Fruit fly (Drosophila melanogaster) whole organism: Measurements from ENCODE around the gene CG6149.

ENCODE experiments used
- CG8478 ChIP-seq: fragments of >200 bp; optimal IDR thresholded peaks from 2 replicates; lab custom pipeline; 2018; ENCODE audit warnings: inconsistent platforms
- Dll ChIP-seq: fragments of >200 bp; optimal IDR thresholded peaks from 2 replicates; lab custom pipeline; 2017
- EcR ChIP-seq, 2 experiments: fragments of >200 bp; optimal IDR thresholded peaks; 2 replicates each; lab custom pipeline; 2017; ENCODE audit warnings: missing biosample characterization in 2 of 2, missing genetic modification characterization in 2 of 2, missing genetic modification reagents in 2 of 2
- pan ChIP-seq: fragments of >200 bp; optimal IDR thresholded peaks from 2 replicates; lab custom pipeline; 2017
- psq ChIP-seq: fragments of >200 bp; optimal IDR thresholded peaks from 2 replicates; lab custom pipeline; 2017
- usp ChIP-seq: fragments of >200 bp; optimal IDR thresholded peaks from 2 replicates; lab custom pipeline; 2017; ENCODE audit warnings: missing biosample characterization, missing genetic modification characterization, mixed read lengths

Gene CG6149

DNA sequence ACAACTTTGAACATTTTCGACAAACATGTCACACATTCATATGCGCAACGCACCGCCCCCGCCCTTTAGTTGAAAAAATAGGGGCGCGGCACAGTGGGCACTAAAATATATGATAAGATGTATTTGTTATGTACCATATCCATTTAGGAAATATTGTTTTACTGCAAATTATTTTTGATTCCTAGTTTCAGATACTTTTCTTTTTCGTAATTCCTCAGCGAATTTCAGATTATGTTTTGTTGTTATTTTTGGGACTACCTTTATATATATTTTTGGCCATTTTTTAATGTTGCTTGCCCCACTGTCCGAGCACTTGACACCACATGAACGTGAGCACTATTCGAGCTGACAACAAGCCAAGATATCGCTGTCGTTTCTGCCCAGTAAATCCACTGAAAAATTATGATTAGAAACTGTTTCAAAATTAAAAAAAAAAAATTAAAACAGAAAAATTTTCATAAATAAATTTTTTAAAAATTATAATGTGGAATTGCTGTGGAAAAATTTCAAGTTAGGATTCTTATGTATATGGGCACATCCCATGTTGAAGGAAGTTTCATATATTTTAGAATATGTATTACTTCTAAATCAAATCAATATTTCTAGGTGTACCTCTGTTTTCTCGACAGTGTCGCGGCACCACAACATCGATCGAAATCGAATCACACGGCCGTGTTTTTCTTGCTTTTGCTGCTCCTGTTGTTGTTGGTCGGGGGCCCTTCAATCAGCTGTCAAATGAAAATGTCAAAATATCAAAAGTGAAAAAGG, 17.8 kb downstream of the CG6149 start:
- TF ChIP-seq Dll (lab: Kevin White, UChicago) = no peak

DNA sequence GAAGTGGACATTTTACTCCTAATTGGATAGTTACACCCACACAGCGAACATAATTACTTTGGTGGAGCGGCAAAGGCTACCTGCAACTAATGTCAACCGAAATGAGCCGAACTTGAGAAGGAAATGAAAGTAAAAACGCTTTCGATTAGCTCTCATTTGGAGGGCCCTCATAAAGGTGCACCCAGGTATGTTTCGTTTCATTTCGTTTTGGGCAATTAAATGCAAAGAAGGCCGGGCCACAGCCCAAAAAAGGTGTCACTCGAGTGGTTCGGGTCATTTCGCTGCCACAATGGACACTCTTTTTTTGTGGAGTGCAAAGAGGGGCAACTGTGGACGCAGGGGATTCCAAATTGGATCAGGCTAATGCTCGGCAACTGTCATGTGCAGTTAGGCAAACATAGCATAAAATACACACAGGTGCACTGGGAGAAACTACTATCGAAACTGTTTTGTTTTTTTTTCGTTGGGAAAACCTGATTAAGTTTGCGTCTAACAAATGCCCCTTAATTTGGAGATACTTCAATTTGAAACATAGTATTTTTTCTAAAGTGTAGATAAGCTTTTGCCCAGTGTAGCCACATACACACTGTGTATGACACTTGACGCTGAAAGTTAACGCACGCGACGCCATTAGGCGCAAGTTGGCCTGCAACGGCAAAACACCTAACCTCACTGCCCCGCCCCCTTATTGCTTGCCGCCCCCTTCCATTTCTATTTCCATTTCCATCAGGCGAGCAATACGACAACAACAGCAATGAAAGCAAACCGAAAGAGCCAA, 18.6 kb downstream of the CG6149 start:
- no peak for TF ChIP-seq usp
- TF ChIP-seq psq (lab: Kevin White, UChicago) = no peak

DNA sequence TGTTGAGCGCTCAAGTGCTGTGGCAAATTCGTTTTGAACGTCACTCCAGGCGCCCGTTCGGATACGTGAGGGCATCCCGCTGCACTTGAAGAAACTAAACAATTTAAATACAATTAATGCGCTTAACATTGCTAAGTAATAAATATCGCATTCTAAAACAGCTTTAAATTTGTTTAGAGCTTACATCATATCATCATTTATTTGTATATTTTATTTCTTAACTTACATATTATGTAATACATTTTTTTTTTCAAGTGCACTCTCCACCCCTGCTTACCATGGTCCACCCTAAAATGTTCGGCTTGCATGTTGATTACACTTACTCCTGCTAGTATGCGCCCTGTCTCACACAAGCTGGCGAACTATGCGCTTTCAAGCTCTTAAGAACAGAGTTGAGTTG, 19.9 kb downstream of the CG6149 start:
- no peak for TF ChIP-seq usp
- no peak for TF ChIP-seq EcR (GFP tag; optimal IDR thresholded peaks at IDR 0.05; lab: Kevin White, UChicago)
- TF ChIP-seq pan (lab: Kevin White, UChicago) = no peak
- TF ChIP-seq Dll (lab: Kevin White, UChicago) = no peak
- no peak for TF ChIP-seq CG8478 (lab: Kevin White, UChicago)
- TF ChIP-seq psq (lab: Kevin White, UChicago) = no peak

DNA sequence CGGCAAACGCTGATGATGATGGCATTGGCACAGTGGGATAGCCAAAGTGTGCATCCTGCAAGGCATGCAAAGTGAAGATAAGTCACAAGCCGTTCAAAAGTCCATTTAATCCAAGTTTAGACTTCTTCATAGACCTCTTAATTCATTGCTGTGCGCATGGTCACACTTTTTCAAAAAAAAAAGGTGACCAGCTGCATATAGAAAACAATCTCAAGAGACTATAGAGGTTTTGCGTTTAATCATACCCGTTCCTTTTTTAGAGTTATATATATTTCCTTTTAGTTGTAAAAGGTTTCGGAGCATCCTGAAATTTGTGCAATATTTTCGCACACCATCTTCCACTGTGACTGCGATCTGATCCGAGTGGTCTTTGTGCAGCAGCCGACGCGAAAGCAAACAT, 20.8 kb downstream of the CG6149 start:
- no peak for TF ChIP-seq psq (lab: Kevin White, UChicago)
- TF ChIP-seq CG8478 (lab: Kevin White, UChicago) = no peak
- TF ChIP-seq usp = no peak
- TF ChIP-seq EcR (GFP tag; optimal IDR thresholded peaks at IDR 0.05; lab: Kevin White, UChicago) = no peak
- no peak for TF ChIP-seq pan (lab: Kevin White, UChicago)
- no peak for TF ChIP-seq Dll (lab: Kevin White, UChicago)

DNA sequence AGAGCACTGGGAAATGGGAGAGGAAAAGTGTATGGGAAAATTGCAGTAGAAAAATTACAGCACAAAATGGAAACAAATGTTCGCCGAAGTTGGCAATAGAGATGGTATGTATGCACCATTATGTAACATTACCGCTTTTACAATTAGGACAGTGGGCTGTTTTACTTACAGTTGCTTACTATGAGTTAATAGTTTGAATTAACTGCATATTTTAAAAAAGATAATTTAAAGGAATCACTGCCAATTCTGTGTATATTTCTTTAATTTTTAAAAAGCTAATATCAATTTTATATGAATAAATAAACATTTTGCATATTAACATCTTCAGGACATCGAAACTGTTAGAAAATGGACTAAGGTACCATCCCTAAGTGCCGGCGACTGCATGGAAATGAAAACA, 21.6 kb downstream of the CG6149 start:
- TF ChIP-seq Dll (lab: Kevin White, UChicago) (no peak), psq (lab: Kevin White, UChicago) (no peak), usp (no peak), pan (lab: Kevin White, UChicago) (no peak), CG8478 (lab: Kevin White, UChicago) (no peak), EcR (GFP tag; optimal IDR thresholded peaks at IDR 0.05; lab: Kevin White, UChicago) (no peak)

DNA sequence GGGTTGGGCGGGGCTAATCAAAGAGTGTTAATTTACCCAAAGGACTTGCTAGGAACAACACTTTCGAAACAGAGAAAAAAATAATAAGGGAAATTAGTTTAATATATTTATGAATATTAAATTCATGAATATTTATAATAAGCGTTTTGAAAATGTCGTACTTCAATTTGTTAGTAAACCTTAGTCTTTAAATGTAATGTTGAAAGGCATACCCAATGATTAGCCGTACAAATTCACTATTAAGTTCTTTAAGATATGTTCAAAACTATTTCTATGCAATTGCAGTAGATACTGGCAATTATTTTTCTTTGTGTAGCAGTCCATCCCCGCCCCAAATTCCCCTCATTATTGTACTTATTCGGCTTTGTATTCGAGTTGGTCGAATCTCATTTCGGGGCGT, 24.8 kb downstream of the CG6149 start:
- TF ChIP-seq CG8478 (lab: Kevin White, UChicago) (no peak), pan (lab: Kevin White, UChicago) (no peak), usp (no peak), Dll (lab: Kevin White, UChicago) (no peak), EcR (GFP tag; optimal IDR thresholded peaks at IDR 0.05; lab: Kevin White, UChicago) (no peak), psq (lab: Kevin White, UChicago) (no peak)

DNA sequence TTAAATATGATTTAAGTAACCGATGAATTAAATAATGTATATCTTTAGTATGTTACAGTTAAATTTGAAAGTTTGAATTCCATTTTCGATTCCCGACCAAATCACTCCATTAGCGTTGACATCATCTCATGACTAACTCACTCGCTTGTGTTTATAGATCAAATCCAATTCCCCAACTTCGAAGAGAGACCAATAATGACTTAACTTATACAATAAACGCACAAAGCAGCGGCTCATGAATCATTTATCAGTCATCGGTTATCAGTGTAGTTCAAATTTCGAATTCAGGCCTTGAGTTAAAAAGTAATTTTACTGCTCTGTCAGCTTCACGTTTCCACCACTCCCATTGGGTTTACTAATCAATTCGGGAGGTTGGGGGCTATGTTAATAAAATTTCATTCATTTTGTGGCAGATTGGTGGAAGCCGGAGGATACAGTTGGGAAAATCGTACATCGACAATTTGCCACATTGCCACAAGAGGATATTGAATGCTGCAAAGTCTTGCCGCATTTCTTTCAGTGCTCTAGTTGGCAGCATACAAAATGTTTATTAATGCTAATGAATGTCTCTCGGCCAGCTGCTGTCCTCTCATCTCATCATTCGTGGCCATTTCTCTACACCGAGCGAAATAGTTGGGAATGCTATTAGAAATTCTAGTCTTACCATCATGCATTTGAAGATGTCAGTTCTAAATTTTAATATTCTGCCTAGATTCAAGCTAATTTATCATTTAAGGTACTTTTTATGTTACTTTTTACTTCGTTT, 26.8 kb downstream of the CG6149 start:
- TF ChIP-seq EcR (GFP tag; optimal IDR thresholded peaks at IDR 0.05; lab: Kevin White, UChicago) = no peak
- no peak for TF ChIP-seq Dll (lab: Kevin White, UChicago)
- TF ChIP-seq CG8478 (lab: Kevin White, UChicago) = no peak

DNA sequence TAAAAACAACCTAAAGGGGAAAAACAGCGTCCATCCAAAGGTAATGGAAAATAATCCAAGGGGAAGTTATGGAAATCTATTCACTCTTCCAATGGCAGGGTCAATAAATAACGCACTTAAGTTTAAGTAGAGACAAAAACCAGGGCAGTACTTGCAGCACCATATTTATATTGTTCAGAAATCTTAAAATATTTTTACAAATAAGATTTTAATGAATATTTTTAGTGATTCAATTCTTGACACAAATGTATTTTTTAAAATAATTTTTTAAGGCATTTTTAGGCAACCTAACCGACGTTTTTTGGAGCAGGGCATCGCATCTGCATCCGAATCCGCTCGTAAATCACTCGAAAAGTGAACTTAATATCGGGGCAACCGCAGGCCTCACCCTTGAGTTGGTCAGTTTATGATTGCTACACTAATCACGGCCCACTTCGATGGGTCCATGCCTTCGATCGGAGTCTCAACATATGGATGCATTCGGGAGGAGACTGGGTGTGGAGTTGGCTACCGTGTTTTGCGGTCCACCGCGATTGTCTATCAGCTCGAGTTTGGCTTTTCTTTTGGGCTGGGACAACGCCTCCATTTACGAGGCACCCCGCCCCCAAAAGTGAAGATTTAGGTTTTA, 28.0 kb downstream of the CG6149 start:
- TF ChIP-seq Dll (lab: Kevin White, UChicago) = no peak
- no peak for TF ChIP-seq CG8478 (lab: Kevin White, UChicago)
- TF ChIP-seq usp = no peak
- no peak for TF ChIP-seq psq (lab: Kevin White, UChicago)
- TF ChIP-seq EcR (GFP tag; optimal IDR thresholded peaks at IDR 0.05; lab: Kevin White, UChicago) = no peak
- TF ChIP-seq pan (lab: Kevin White, UChicago) = no peak

DNA sequence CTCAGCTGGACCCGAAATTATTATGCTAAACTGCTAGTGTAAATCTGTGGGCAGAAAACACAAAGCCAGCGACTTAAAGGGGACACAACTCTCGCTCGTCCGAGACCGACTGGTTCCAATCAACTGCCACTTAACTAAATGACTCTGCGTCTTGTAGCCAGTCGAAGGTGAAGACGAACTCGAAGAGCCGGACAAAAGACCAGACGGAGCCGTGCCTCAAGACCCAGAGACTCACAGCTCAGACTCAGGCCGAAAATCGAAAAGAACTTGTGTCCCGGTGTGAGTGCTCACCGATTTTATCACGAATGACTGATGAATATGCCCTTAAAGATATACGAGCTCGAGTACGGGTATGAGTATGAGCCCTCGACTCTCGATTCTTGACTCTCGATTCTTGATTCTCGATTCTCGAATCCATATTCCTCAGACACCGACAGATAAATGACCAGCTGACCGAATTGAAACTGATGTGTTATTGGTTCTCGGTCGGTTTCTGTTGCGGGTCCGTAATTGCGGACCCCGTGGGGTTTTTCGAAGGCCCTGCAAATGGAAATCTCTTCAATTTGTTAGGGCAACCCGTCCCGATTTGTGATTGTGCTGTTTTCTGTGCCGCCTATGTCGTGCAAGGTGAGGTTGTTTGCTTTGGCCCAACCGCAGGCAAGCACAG, 28.6 kb downstream of the CG6149 start:
- TF ChIP-seq pan (lab: Kevin White, UChicago) (no peak), Dll (lab: Kevin White, UChicago) (peak; percentile 31)

DNA sequence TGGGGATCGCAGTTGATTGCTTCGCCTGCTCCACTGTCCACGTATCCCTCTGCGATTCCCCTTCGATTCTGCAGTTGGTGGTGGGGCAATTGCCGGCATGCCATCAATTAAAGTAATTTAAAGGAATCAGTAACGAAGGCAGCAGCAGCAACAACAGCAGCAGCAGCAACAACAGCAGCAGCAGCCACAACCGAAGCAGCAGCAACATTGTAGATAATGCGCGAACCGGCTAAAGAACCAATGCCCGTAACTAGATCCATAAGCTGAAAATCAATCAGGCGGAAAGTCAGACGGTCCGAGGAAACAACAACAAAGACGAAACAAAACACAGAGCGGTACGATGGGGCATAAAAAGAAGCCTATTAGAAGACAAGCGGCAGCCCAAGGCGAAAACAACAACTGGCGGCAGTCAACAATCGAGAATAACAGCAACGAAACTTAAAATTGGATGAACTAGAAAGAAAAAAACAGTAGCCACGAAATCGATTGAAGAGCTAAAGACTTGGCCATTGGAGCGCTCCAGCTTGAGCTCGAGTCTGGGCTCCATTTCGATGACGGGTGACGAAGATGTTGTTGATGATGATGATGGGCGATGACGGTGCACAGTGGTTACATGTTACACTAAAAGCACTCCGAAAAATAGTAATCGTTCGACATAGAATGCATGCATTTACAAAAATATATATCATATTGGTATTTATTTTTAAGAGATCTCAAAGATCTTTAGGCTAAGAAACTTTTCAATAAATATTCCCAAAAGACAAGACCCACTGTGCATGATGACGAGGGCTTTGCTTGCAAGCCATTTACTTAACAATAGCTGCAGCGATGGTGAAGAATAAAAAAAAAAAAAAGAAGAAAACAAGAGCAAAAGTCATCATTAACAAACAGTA, 29.7 kb downstream of the CG6149 start:
- TF ChIP-seq Dll (lab: Kevin White, UChicago) (peak; percentile 50), usp (no peak), EcR (GFP tag; optimal IDR thresholded peaks at IDR 0.05; lab: Kevin White, UChicago) (no peak)

DNA sequence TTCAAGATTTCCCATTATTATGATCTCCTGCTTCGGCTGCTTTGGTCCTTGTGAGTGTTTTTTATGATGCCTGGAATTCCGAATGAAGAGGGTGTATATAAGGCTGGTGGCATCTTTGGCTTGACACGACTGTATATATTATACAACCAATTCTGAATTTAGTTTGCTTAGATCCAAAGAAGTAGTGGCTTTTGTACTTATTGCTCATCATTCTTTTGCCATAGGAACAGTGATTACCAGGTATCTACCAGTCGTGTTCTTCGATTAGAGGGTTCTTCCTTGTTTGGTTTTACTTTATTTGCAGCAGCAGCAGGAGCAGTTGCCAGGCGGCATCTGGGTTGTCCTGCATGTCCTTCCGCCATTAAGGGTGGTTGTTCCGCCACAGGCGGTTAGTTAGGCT, 31.7 kb downstream of the CG6149 start:
- TF ChIP-seq pan (lab: Kevin White, UChicago) = peak; percentile 40
- no peak for TF ChIP-seq CG8478 (lab: Kevin White, UChicago)
